Worm (Caenorhabditis elegans): ENCODE measurements around the gene cutl-3.

The cutl-3 gene

DNA sequence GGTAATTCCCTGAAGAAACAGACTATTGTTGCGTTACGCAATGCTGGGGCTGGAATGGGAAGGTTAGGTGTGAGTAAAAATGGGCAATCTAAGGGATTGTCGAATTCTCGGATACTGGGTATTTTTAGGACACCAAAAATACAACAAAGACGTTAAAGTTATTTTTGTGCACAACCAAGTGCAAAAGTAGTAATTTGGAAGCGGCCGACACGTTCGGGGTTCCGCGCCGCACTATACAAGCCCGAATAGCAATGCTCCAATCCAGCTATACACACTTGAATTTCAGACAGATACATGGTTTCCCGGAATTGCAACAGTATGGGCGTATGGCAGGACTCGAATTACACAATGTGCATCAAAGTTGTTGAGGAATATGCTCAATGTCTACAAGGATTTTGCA lies 29.0 kb upstream of the cutl-3 start:
- TF ChIP-seq ceh-20 (GFP tag; IDR thresholded peaks at IDR 0.05) (no peak), saeg-2 (GFP tag; IDR thresholded peaks at IDR 0.05) (no peak), nhr-6 (tag; optimal IDR thresholded peaks at IDR 0.05) (no peak), F49E8.2 (tag; optimal IDR thresholded peaks at IDR 0.05; ENCODE audit: borderline replicate concordance) (no peak), lin-15B (tag; optimal IDR thresholded peaks at IDR 0.05) (no peak), nhr-10 (tag; optimal IDR thresholded peaks at IDR 0.05) (no peak), egl-43 (GFP tag; IDR thresholded peaks at IDR 0.05) (no peak), zfp-3 (GFP tag; conservative IDR thresholded peaks at IDR 0.05) (no peak), F44E2.7 (GFP tag; IDR thresholded peaks at IDR 0.05) (no peak), ctbp-1 (GFP tag; IDR thresholded peaks at IDR 0.05) (no peak), jun-1 (tag; optimal IDR thresholded peaks at IDR 0.05) (no peak), zip-11 (GFP tag; IDR thresholded peaks at IDR 0.05) (no peak), pqm-1 (tag; optimal IDR thresholded peaks at IDR 0.05) (no peak), zip-2 (tag; optimal IDR thresholded peaks at IDR 0.05) (no peak), D1046.2 (GFP tag; IDR thresholded peaks at IDR 0.05) (no peak), egl-27 (tag; optimal IDR thresholded peaks at IDR 0.05) (no peak)

DNA sequence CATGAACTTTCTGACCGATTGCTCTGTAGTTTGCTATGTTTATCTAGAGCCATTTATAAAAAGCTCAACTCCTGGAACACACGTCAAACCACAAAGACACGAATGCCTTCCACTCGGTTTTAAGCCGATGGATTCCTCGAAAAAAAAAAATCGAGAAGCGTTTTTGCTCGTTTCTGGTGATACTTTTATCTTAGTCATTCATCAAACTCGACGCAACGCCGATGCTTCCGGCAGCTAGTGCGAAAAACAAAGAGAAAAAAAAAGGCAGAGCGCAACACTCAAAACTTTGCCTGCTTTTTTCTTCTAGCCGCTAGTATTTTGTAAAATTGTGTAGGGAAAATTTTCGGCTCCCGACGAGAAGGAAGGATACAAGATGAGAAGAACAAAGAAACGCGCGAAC lies 28.6 kb upstream of the cutl-3 start:
- TF ChIP-seq attf-4 (tag; optimal IDR thresholded peaks at IDR 0.05) (no peak), skn-1 (tag; optimal IDR thresholded peaks at IDR 0.05) (no peak), zfp-3 (GFP tag; conservative IDR thresholded peaks at IDR 0.05) (no peak), ceh-20 (GFP tag; IDR thresholded peaks at IDR 0.05) (peak; percentile 56; the same call in 1 of the 2 replicates), ceh-62 (tag; optimal IDR thresholded peaks at IDR 0.05) (no peak), jun-1 (tag; optimal IDR thresholded peaks at IDR 0.05) (no peak), nhr-111 (GFP tag; optimal IDR thresholded peaks at IDR 0.05) (no peak), nhr-237 (tag; optimal IDR thresholded peaks at IDR 0.05) (no peak), pha-4 (GFP tag; IDR thresholded peaks at IDR 0.05) (no peak), pha-4 (tag; optimal IDR thresholded peaks at IDR 0.05) (no peak), daf-8 (GFP tag; IDR thresholded peaks at IDR 0.05) (no peak), Y5F2A.4 (GFP tag; optimal IDR thresholded peaks at IDR 0.05) (no peak), mes-2 (tag; optimal IDR thresholded peaks at IDR 0.05; ENCODE audit: poor library complexity, severe bottlenecking) (no peak), unc-62 (GFP tag; optimal IDR thresholded peaks at IDR 0.05 in 1 of 2) (peak in 1 of 2 experiments; percentile 93), unc-62 (tag; optimal IDR thresholded peaks at IDR 0.05) (no peak), nhr-10 (tag; optimal IDR thresholded peaks at IDR 0.05) (no peak), aly-2 (tag; optimal IDR thresholded peaks at IDR 0.05) (no peak), zfp-2 (tag; optimal IDR thresholded peaks at IDR 0.05) (no peak), arid-1 (GFP tag; conservative IDR thresholded peaks at IDR 0.05) (no peak), egl-43 (GFP tag; IDR thresholded peaks at IDR 0.05) (no peak), R02D3.7 (tag; optimal IDR thresholded peaks at IDR 0.05) (no peak), ceh-32 (tag; optimal IDR thresholded peaks at IDR 0.05; ENCODE audit: poor library complexity) (no peak), ZK546.5 (tag; optimal IDR thresholded peaks at IDR 0.05) (no peak), ctbp-1 (GFP tag; IDR thresholded peaks at IDR 0.05) (no peak), ceh-82 (tag; optimal IDR thresholded peaks at IDR 0.05) (no peak), F37D6.2 (tag; optimal IDR thresholded peaks at IDR 0.05) (no peak), duxl-1 (tag; optimal IDR thresholded peaks at IDR 0.05; ENCODE audit: poor library complexity) (no peak), lsy-2 (tag; optimal IDR thresholded peaks at IDR 0.05) (peak in 1 of 2 experiments; percentile 26), dpl-1 (GFP tag; optimal IDR thresholded peaks at IDR 0.05) (no peak), vab-7 (GFP tag; IDR thresholded peaks at IDR 0.05) (no peak), lir-3 (tag; optimal IDR thresholded peaks at IDR 0.05) (no peak), nhr-76 (tag; optimal IDR thresholded peaks at IDR 0.05) (no peak), aha-1 (tag) (peak; percentile 50), egl-27 (tag; optimal IDR thresholded peaks at IDR 0.05) (no peak), rbr-2 (tag; optimal IDR thresholded peaks at IDR 0.05) (no peak), lin-38 (GFP tag; IDR thresholded peaks at IDR 0.05) (no peak), mep-1 (tag; optimal IDR thresholded peaks at IDR 0.05) (peak; percentile 16)

All from whole organism, L4 larva.